Fruit fly (Drosophila melanogaster) whole organism, pupa: ENCODE measurements around the gene Sumo.

Experiments used
- CG13204 ChIP-seq: fragments of 200-800 bp; sonication (Bioruptor generic); optimal IDR thresholded peaks from 2 replicates; lab custom pipeline; 2018; ENCODE audit warnings: missing biosample characterization, mild to moderate bottlenecking, missing genetic modification characterization, moderate library complexity
- CG14655 ChIP-seq: fragments of 200-800 bp; sonication (Bioruptor generic); optimal IDR thresholded peaks from 3 replicates; lab custom pipeline; 2017; ENCODE audit warnings: mild to moderate bottlenecking, missing biosample characterization, missing genetic modification reagents, missing genetic modification characterization
- CG34367 ChIP-seq: fragments of 200-800 bp; sonication (Bioruptor generic); optimal IDR thresholded peaks from 2 replicates; lab custom pipeline; 2018; ENCODE audit warnings: missing biosample characterization, mild to moderate bottlenecking, missing genetic modification characterization
- CG8159 ChIP-seq: fragments of 200-800 bp; sonication (Bioruptor generic); optimal IDR thresholded peaks from 3 replicates; lab custom pipeline; 2018; ENCODE audit warnings: missing biosample characterization, mild to moderate bottlenecking, missing genetic modification characterization, moderate library complexity
- CG8301 ChIP-seq: fragments of 200-800 bp; sonication (Bioruptor generic); optimal IDR thresholded peaks from 2 replicates; lab custom pipeline; 2018; ENCODE audit warnings: missing biosample characterization, mild to moderate bottlenecking, missing genetic modification characterization
- CG9948 ChIP-seq: fragments of 200-800 bp; sonication (Bioruptor generic); optimal IDR thresholded peaks from 2 replicates; lab custom pipeline; 2018; ENCODE audit warnings: missing biosample characterization, mild to moderate bottlenecking, missing genetic modification characterization, moderate library complexity
- Pif1B ChIP-seq: fragments of 200-800 bp; sonication (Bioruptor generic); optimal IDR thresholded peaks from 3 replicates; lab custom pipeline; 2016; ENCODE audit warnings: missing biosample characterization, missing genetic modification characterization
- Snoo ChIP-seq: fragments of 200-800 bp; sonication (Bioruptor generic); optimal IDR thresholded peaks from 3 replicates; lab custom pipeline; 2017; ENCODE audit warnings: missing biosample characterization, mild to moderate bottlenecking, missing genetic modification characterization, inconsistent platforms

DNA sequence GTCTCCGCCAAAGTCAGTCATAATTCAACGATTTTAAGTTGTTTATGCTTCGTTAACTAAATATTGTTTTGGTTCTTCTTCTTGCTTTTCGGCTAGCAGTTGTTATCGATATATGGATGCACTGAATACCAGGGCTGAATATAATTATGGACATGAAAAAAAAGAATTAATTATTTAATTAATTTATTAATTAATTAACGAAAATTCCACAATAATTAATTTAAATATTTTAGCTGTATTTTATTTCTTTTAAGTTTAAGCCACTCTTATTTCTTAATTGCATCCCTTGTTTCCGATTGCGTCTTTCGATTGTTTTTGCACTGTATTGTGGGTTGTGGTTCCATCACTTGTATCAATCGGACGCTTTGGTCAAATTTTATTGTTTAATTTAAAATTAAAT lies 17.3 kb downstream of the Sumo start, which contains the start of the genes Gas41 and SA1:
- TF ChIP-seq CG8159 (tag; lab: Kevin White, UChicago) (peak; percentile 82), CG14655 (GFP tag; lab: Kevin White, UChicago) (no peak), CG34367 (peak; percentile 48), CG13204 (GFP tag; lab: Kevin White, UChicago) (no peak), CG8301 (tag; lab: Kevin White, UChicago) (no peak), Pif1B (no peak), Snoo (peak; percentile 30), CG9948 (tag; lab: Kevin White, UChicago) (peak; percentile 82)
